Fruit fly (Drosophila melanogaster) whole organism, embryonic: ENCODE results near the gene SelT.
A peak's percentile ranks its signal among the peaks of the same experiment; 100 is the strongest.

Source experiments
- CG10267 ChIP-seq: fragments of 200-800 bp; sonication (Bioruptor generic); optimal IDR thresholded peaks from 2 replicates; lab custom pipeline; 2018; ENCODE audit warnings: missing biosample characterization, mild to moderate bottlenecking, missing genetic modification characterization, moderate library complexity
- CG10462 ChIP-seq: fragments of 200-800 bp; sonication (Bioruptor generic); optimal IDR thresholded peaks from 2 replicates; lab custom pipeline; 2016; ENCODE audit warnings: missing biosample characterization, missing genetic modification characterization
- CG10654 ChIP-seq: fragments of 200-800 bp; sonication (Bioruptor generic); optimal IDR thresholded peaks from 2 replicates; lab custom pipeline; 2016; ENCODE audit warnings: missing biosample characterization, missing genetic modification characterization
- CG11247 ChIP-seq: fragments of 200-800 bp; sonication (Bioruptor generic); IDR thresholded peaks from 2 replicates; pipeline ENCODE4 v1.3.6; 2022; ENCODE audit warnings: missing biosample characterization, missing genetic modification characterization
- CG11696 ChIP-seq: fragments of 200-800 bp; sonication (Bioruptor generic); IDR thresholded peaks from 2 replicates; pipeline ENCODE4 v1.3.6; 2022; ENCODE audit warnings: missing biosample characterization, missing genetic modification characterization
- CG13123 ChIP-seq: fragments of 200-800 bp; sonication (Bioruptor generic); optimal IDR thresholded peaks from 2 replicates; lab custom pipeline; 2016; ENCODE audit warnings: missing biosample characterization, missing genetic modification characterization
- CG1603 ChIP-seq: fragments of 200-800 bp; sonication (Bioruptor generic); optimal IDR thresholded peaks from 2 replicates; lab custom pipeline; 2019; ENCODE audit warnings: missing biosample characterization, mild to moderate bottlenecking, missing genetic modification characterization, moderate library complexity
- CG16813 ChIP-seq: fragments of 200-800 bp; sonication (Bioruptor generic); IDR thresholded peaks from 3 replicates; pipeline ENCODE4 v1.3.6; 2022; ENCODE audit warnings: missing biosample characterization, missing genetic modification characterization; ENCODE audit not compliant: partially characterized antibody
- CG17912 ChIP-seq: fragments of 200-800 bp; sonication (Bioruptor generic); optimal IDR thresholded peaks from 2 replicates; lab custom pipeline; 2018; ENCODE audit warnings: missing biosample characterization, mild to moderate bottlenecking, missing genetic modification characterization
- CG18262 ChIP-seq: fragments of 200-800 bp; optimal IDR thresholded peaks from 3 replicates; lab custom pipeline; 2019; ENCODE audit warnings: missing biosample characterization, mild to moderate bottlenecking, missing genetic modification characterization, moderate library complexity
- CG30020 ChIP-seq: fragments of 200-800 bp; optimal IDR thresholded peaks from 2 replicates; lab custom pipeline; 2019; ENCODE audit warnings: missing biosample characterization, mild to moderate bottlenecking, missing genetic modification characterization, moderate library complexity
- CG30403 ChIP-seq: fragments of 200-800 bp; sonication (Bioruptor generic); optimal IDR thresholded peaks from 3 replicates; lab custom pipeline; 2016; ENCODE audit warnings: missing biosample characterization, missing genetic modification characterization
- CG4404 ChIP-seq: fragments of 200-800 bp; sonication (Bioruptor generic); IDR thresholded peaks from 2 replicates; pipeline ENCODE4 v1.3.6; 2022; ENCODE audit warnings: missing biosample characterization, missing genetic modification characterization
- CG4617 ChIP-seq: fragments of 200-800 bp; sonication (Bioruptor generic); optimal IDR thresholded peaks from 3 replicates; lab custom pipeline; 2016; ENCODE audit warnings: missing biosample characterization, missing genetic modification characterization, borderline replicate concordance
- CG9797 ChIP-seq: fragments of 200-800 bp; sonication (Bioruptor generic); optimal IDR thresholded peaks from 3 replicates; lab custom pipeline; 2018; ENCODE audit warnings: missing biosample characterization, mild to moderate bottlenecking, missing genetic modification characterization
- D ChIP-seq, 2 experiments: fragments of 200-800 bp in 1 of 2; fragments of >200 bp in 1 of 2; sonication (Bioruptor generic) in 1 of 2; optimal IDR thresholded peaks; 2 replicates in 1 of 2; 3 replicates in 1 of 2; lab custom pipeline; 2017; ENCODE audit warnings: mild to moderate bottlenecking in 1 of 2, missing biosample characterization in 1 of 2, missing genetic modification characterization in 1 of 2, missing genetic modification reagents in 1 of 2
- D19B ChIP-seq: fragments of 200-800 bp; sonication (Bioruptor generic); optimal IDR thresholded peaks from 2 replicates; lab custom pipeline; 2017; ENCODE audit warnings: missing biosample characterization, mild to moderate bottlenecking, missing genetic modification characterization
- Dip3 ChIP-seq: fragments of 200-800 bp; sonication (Bioruptor generic); optimal IDR thresholded peaks from 3 replicates; lab custom pipeline; 2016; ENCODE audit warnings: missing biosample characterization, missing genetic modification characterization
- Gug ChIP-seq: fragments of 200-800 bp; sonication (Bioruptor generic); IDR thresholded peaks from 4 replicates; pipeline ENCODE4 v1.3.6; 2022; ENCODE audit warnings: missing biosample characterization, missing genetic modification characterization
- HmgD ChIP-seq: fragments of 200-800 bp; sonication (Bioruptor generic); optimal IDR thresholded peaks from 3 replicates; lab custom pipeline; 2016; ENCODE audit warnings: missing biosample characterization, missing genetic modification characterization
- Kr ChIP-seq: fragments of 200-800 bp; sonication (Bioruptor generic); optimal IDR thresholded peaks from 2 replicates; lab custom pipeline; 2017; ENCODE audit warnings: missing biosample characterization, mild to moderate bottlenecking, missing genetic modification characterization
- Lhr ChIP-seq: fragments of 200-800 bp; sonication (Bioruptor generic); optimal IDR thresholded peaks from 3 replicates; lab custom pipeline; 2017; ENCODE audit warnings: mild to moderate bottlenecking, missing biosample characterization, missing genetic modification reagents, missing genetic modification characterization
- NK7.1 ChIP-seq: fragments of 200-800 bp; sonication (Bioruptor generic); optimal IDR thresholded peaks from 3 replicates; lab custom pipeline; 2016; ENCODE audit warnings: missing biosample characterization, missing genetic modification characterization
- Rx ChIP-seq: fragments of 200-800 bp; sonication (Bioruptor generic); IDR thresholded peaks from 2 replicates; pipeline ENCODE4 v1.3.6; 2022; ENCODE audit warnings: missing biosample characterization, missing genetic modification characterization
- Taf1 ChIP-seq: fragments of 200-800 bp; sonication (Bioruptor generic); IDR thresholded peaks from 2 replicates; pipeline ENCODE4 v1.3.6; 2022; ENCODE audit warnings: missing biosample characterization, missing genetic modification characterization
- Tbp ChIP-seq: fragments of >200 bp; optimal IDR thresholded peaks from 2 replicates; lab custom pipeline; 2018; ENCODE audit warnings: missing biosample characterization, missing genetic modification characterization
- Usf ChIP-seq: fragments of 200-800 bp; sonication (Bioruptor generic); optimal IDR thresholded peaks from 2 replicates; lab custom pipeline; 2017; ENCODE audit warnings: missing genotype, missing biosample characterization, missing genetic modification characterization
- amos ChIP-seq: fragments of 200-800 bp; sonication (Bioruptor generic); IDR thresholded peaks from 2 replicates; pipeline ENCODE4 v1.3.6; 2022; ENCODE audit warnings: missing biosample characterization, missing genetic modification characterization; ENCODE audit not compliant: partially characterized antibody
- bbx ChIP-seq: fragments of 200-800 bp; sonication (Bioruptor generic); IDR thresholded peaks from 2 replicates; pipeline ENCODE4 v1.3.6; 2022; ENCODE audit warnings: missing biosample characterization, missing genetic modification characterization; ENCODE audit not compliant: partially characterized antibody
- cas ChIP-seq: fragments of 200-800 bp; sonication (Bioruptor generic); IDR thresholded peaks from 2 replicates; pipeline ENCODE4 v1.3.6; 2022; ENCODE audit warnings: missing biosample characterization, missing genetic modification characterization
- caup ChIP-seq: fragments of 200-800 bp; sonication (Bioruptor generic); optimal IDR thresholded peaks from 3 replicates; lab custom pipeline; 2017; ENCODE audit warnings: missing biosample characterization, mild to moderate bottlenecking, missing genetic modification characterization, moderate library complexity; ENCODE audit not compliant: severe bottlenecking
- esg ChIP-seq: fragments of 200-800 bp; sonication (Bioruptor generic); conservative IDR thresholded peaks from 2 replicates; pipeline ENCODE4 v1.3.6; 2022; ENCODE audit warnings: missing biosample characterization, missing genetic modification characterization
- exex ChIP-seq: fragments of 200-800 bp; sonication (Bioruptor generic); optimal IDR thresholded peaks from 4 replicates; lab custom pipeline; 2018; ENCODE audit warnings: missing biosample characterization, mild to moderate bottlenecking, missing genetic modification characterization, moderate library complexity
- fd102C ChIP-seq: fragments of 200-800 bp; sonication (Bioruptor generic); optimal IDR thresholded peaks from 2 replicates; lab custom pipeline; 2018; ENCODE audit warnings: missing biosample characterization, mild to moderate bottlenecking, missing genetic modification characterization, moderate library complexity
- fd96Cb ChIP-seq: fragments of 200-800 bp; sonication (Bioruptor generic); optimal IDR thresholded peaks from 2 replicates; lab custom pipeline; 2018; ENCODE audit warnings: missing biosample characterization, mild to moderate bottlenecking, missing genetic modification characterization, moderate library complexity
- fu2 ChIP-seq: fragments of 200-800 bp; sonication (Bioruptor generic); optimal IDR thresholded peaks from 2 replicates; lab custom pipeline; 2016; ENCODE audit warnings: missing biosample characterization, missing genetic modification characterization
- gcm ChIP-seq: fragments of 200-800 bp; sonication (Bioruptor generic); optimal IDR thresholded peaks from 2 replicates; lab custom pipeline; 2019; ENCODE audit warnings: missing biosample characterization, mild to moderate bottlenecking, missing genetic modification characterization, moderate library complexity
- insv ChIP-seq, 2 experiments: fragments of 200-800 bp; sonication (Bioruptor generic); optimal IDR thresholded peaks; 3 replicates each; lab custom pipeline; 2016 to 2018; ENCODE audit warnings: missing biosample characterization in 2 of 2, missing genetic modification characterization in 2 of 2
- org-1 ChIP-seq: fragments of 200-800 bp; sonication (Bioruptor generic); optimal IDR thresholded peaks from 2 replicates; lab custom pipeline; 2017; ENCODE audit warnings: missing biosample characterization, missing genetic modification characterization
- pfk ChIP-seq: fragments of 200-800 bp; sonication (Bioruptor generic); optimal IDR thresholded peaks from 2 replicates; lab custom pipeline; 2018; ENCODE audit warnings: missing biosample characterization, mild to moderate bottlenecking, missing genetic modification characterization, moderate library complexity
- seq ChIP-seq: fragments of 200-800 bp; sonication (Bioruptor generic); IDR thresholded peaks from 2 replicates; pipeline ENCODE4 v1.3.6; 2022; ENCODE audit warnings: missing biosample characterization, missing genetic modification characterization
- sisA ChIP-seq: fragments of 200-800 bp; sonication (Bioruptor generic); IDR thresholded peaks from 2 replicates; pipeline ENCODE4 v1.3.6; 2022; ENCODE audit warnings: missing biosample characterization, missing genetic modification characterization
- slp2 ChIP-seq: fragments of 200-800 bp; sonication (Bioruptor generic); optimal IDR thresholded peaks from 2 replicates; lab custom pipeline; 2016; ENCODE audit warnings: missing biosample characterization, missing genetic modification characterization
- so ChIP-seq: fragments of 200-800 bp; sonication (Bioruptor generic); IDR thresholded peaks from 3 replicates; pipeline ENCODE4 v1.3.6; 2022; ENCODE audit warnings: missing biosample characterization, missing genetic modification characterization
- tap ChIP-seq: fragments of 200-800 bp; optimal IDR thresholded peaks from 3 replicates; lab custom pipeline; 2019; ENCODE audit warnings: missing biosample characterization, mild to moderate bottlenecking, missing genetic modification characterization, moderate library complexity
- tin ChIP-seq: fragments of 200-800 bp; sonication (Bioruptor generic); optimal IDR thresholded peaks from 3 replicates; lab custom pipeline; 2016; ENCODE audit warnings: missing biosample characterization, missing genetic modification characterization
- tna ChIP-seq: fragments of 200-800 bp; sonication (Bioruptor generic); IDR thresholded peaks from 2 replicates; pipeline ENCODE4 v1.3.6; 2022; ENCODE audit warnings: missing biosample characterization, missing genetic modification characterization; ENCODE audit not compliant: partially characterized antibody
- unpg ChIP-seq: fragments of 200-800 bp; sonication (Bioruptor generic); optimal IDR thresholded peaks from 3 replicates; lab custom pipeline; 2018; ENCODE audit warnings: missing biosample characterization, mild to moderate bottlenecking, missing genetic modification characterization, moderate library complexity
- wor ChIP-seq: fragments of 200-800 bp; sonication (Bioruptor generic); IDR thresholded peaks from 2 replicates; pipeline ENCODE4 v1.3.6; 2022; ENCODE audit warnings: missing biosample characterization, missing genetic modification characterization

Gene SelT

DNA sequence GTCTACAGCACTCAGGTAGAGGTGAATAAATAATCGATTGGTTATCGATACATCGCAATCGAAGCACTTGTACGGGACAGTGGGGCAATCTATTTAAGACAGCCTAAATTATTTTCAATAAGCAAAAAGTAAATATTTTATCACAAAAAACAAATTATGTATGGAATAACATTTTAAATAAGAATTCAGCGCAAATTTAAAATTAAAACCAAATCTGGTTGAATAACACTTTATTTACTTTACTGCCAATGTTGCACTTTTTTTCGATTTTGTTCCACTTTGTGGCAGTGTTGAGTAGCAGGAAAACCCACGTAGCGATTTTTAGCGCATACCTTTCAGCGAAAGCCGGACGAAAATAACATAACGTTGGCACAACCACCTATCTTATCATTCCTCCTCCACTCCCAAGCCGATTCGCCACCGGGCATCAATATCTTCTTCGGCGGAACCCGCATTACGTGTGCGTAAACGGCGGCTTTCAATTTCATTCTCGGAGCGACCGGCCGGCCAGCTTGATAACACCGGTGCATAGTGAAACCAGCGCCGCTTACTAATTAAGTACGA lies 33.7 kb upstream of the SelT start, which contains the start of the genes Gmd and CG3792 (continued):
- TF ChIP-seq HmgD (GFP tag; lab: Kevin White, UChicago) (peak; percentile 87), gcm (GFP tag; lab: Kevin White, UChicago) (peak; percentile 81), CG1603 (peak; percentile 71), CG11247 (GFP tag; lab: Robert Waterston, UW) (peak; percentile 96), esg (peak; percentile 95), CG11696 (GFP tag; lab: Robert Waterston, UW) (peak; percentile 89), insv (GFP tag; optimal IDR thresholded peaks at IDR 0.05; lab: Kevin White, UChicago) (peak in 1 of 2 experiments; percentile 77), CG17912 (peak; percentile 64), cas (GFP tag; lab: Robert Waterston, UW) (peak; percentile 92), Dip3 (GFP tag; lab: Kevin White, UChicago) (peak; percentile 92), tap (tag; lab: Kevin White, UChicago) (peak; percentile 88), fd96Cb (tag; lab: Kevin White, UChicago) (peak; percentile 91), CG18262 (tag; lab: Kevin White, UChicago) (peak; percentile 97), caup (GFP tag; lab: Kevin White, UChicago) (peak; percentile 90), seq (GFP tag; lab: Robert Waterston, UW) (peak; percentile 95), Lhr (peak; percentile 81), CG10267 (tag; lab: Kevin White, UChicago) (peak; percentile 98), NK7.1 (GFP tag; lab: Kevin White, UChicago) (peak; percentile 81), exex (peak; percentile 72), CG13123 (GFP tag; lab: Kevin White, UChicago) (peak; percentile 92), bbx (GFP tag; lab: Robert Waterston, UW) (peak; percentile 81), Gug (GFP tag; lab: Robert Waterston, UW) (peak; percentile 94), fd102C (peak; percentile 42), CG4617 (GFP tag; lab: Kevin White, UChicago) (peak; percentile 92), CG4404 (GFP tag; lab: Robert Waterston, UW) (peak; percentile 96), Rx (GFP tag; lab: Robert Waterston, UW) (peak; percentile 92), CG30403 (peak; percentile 97), slp2 (GFP tag; lab: Kevin White, UChicago) (peak; percentile 94), Taf1 (GFP tag; lab: Robert Waterston, UW) (peak; percentile 95), org-1 (GFP tag; lab: Kevin White, UChicago) (peak; percentile 91), CG10654 (GFP tag; lab: Kevin White, UChicago) (peak; percentile 92), D (optimal IDR thresholded peaks at IDR 0.05; lab: Kevin White, UChicago) (no peak), D (GFP tag; optimal IDR thresholded peaks at IDR 0.05; lab: Kevin White, UChicago) (peak; percentile 90), tin (GFP tag; lab: Kevin White, UChicago) (peak; percentile 93), pfk (GFP tag; lab: Kevin White, UChicago) (peak; percentile 56), D19B (GFP tag; lab: Kevin White, UChicago) (peak; percentile 85), tna (GFP tag; lab: Robert Waterston, UW) (peak; percentile 67), CG16813 (GFP tag; lab: Robert Waterston, UW) (peak; percentile 84), so (GFP tag; lab: Robert Waterston, UW) (peak; percentile 92), sisA (GFP tag; lab: Robert Waterston, UW) (peak; percentile 95), unpg (GFP tag; lab: Kevin White, UChicago) (peak; percentile 96), fu2 (peak; percentile 88), CG9797 (GFP tag; lab: Kevin White, UChicago) (peak; percentile 45), Usf (GFP tag; lab: Kevin White, UChicago) (peak; percentile 87), amos (peak; percentile 76), CG10462 (peak; percentile 91), CG30020 (peak; percentile 81), Kr (no peak), wor (peak; percentile 95), Tbp (no peak)
